Fruit fly (Drosophila melanogaster) whole organism, wandering third instar larva: Measurements from ENCODE around the gene tho2.

ENCODE experiments used
- Abd-B ChIP-seq: fragments of >200 bp; optimal IDR thresholded peaks from 2 replicates; lab custom pipeline; 2017; ENCODE audit warnings: missing biosample characterization, missing genetic modification characterization
- CG32264 ChIP-seq: fragments of 200-800 bp; sonication (Bioruptor generic); optimal IDR thresholded peaks from 2 replicates; lab custom pipeline; 2016; ENCODE audit warnings: missing biosample characterization, missing genetic modification characterization
- CG9705 ChIP-seq: fragments of 200-800 bp; sonication (Bioruptor generic); optimal IDR thresholded peaks from 2 replicates; lab custom pipeline; 2018; ENCODE audit warnings: missing biosample characterization, mild to moderate bottlenecking, missing genetic modification characterization
- CrebA ChIP-seq: fragments of 200-800 bp; sonication (Bioruptor generic); optimal IDR thresholded peaks from 2 replicates; lab custom pipeline; 2016; ENCODE audit warnings: missing biosample characterization, mild to moderate bottlenecking, missing genetic modification characterization, borderline replicate concordance
- Dfd ChIP-seq: fragments of >200 bp; optimal IDR thresholded peaks from 2 replicates; lab custom pipeline; 2017; ENCODE audit warnings: missing biosample characterization, missing genetic modification characterization
- Dif ChIP-seq: fragments of 200-275, 200-300 bp; sonication (Bioruptor generic); optimal IDR thresholded peaks from 2 replicates; lab custom pipeline; 2018; ENCODE audit warnings: missing biosample characterization, missing genetic modification characterization; ENCODE audit not compliant: partially characterized antibody
- GATAd ChIP-seq: sonication (Bioruptor generic); optimal IDR thresholded peaks from 2 replicates; lab custom pipeline; 2016; ENCODE audit warnings: missing biosample characterization, missing genetic modification characterization
- HLH106 ChIP-seq: fragments of 200-800 bp; optimal IDR thresholded peaks from 3 replicates; lab custom pipeline; 2019; ENCODE audit warnings: missing biosample characterization, mild to moderate bottlenecking, missing genetic modification characterization, moderate library complexity
- Hnf4 ChIP-seq: fragments of 200-800 bp; sonication (Bioruptor generic); optimal IDR thresholded peaks from 2 replicates; lab custom pipeline; 2016; ENCODE audit warnings: missing biosample characterization, mild to moderate bottlenecking, missing genetic modification characterization
- Hr78 ChIP-seq: fragments of >200 bp; optimal IDR thresholded peaks from 2 replicates; lab custom pipeline; 2017; ENCODE audit warnings: missing biosample characterization, missing genetic modification characterization
- Hr83 ChIP-seq: fragments of 200-300 bp; sonication (Bioruptor generic); optimal IDR thresholded peaks from 2 replicates; lab custom pipeline; 2016; ENCODE audit warnings: missing biosample characterization, mild to moderate bottlenecking, missing genetic modification characterization, moderate library complexity; ENCODE audit not compliant: poor library complexity, severe bottlenecking
- Jra ChIP-seq: sonication (Bioruptor generic); optimal IDR thresholded peaks from 2 replicates; lab custom pipeline; 2016; ENCODE audit warnings: missing biosample characterization, missing genetic modification characterization
- Mio ChIP-seq: sonication (Bioruptor generic); optimal IDR thresholded peaks from 2 replicates; lab custom pipeline; 2016; ENCODE audit warnings: missing biosample characterization, missing genetic modification characterization
- Myc ChIP-seq: fragments of >200 bp; optimal IDR thresholded peaks from 2 replicates; lab custom pipeline; 2017
- N ChIP-seq: fragments of >200 bp; optimal IDR thresholded peaks from 2 replicates; lab custom pipeline; 2018; ENCODE audit warnings: missing biosample characterization, missing external identifiers, missing genetic modification characterization
- OdsH ChIP-seq: fragments of 200-800 bp; sonication (Bioruptor generic); optimal IDR thresholded peaks from 2 replicates; lab custom pipeline; 2016; ENCODE audit warnings: missing biosample characterization, mild to moderate bottlenecking, missing genetic modification characterization
- Rel ChIP-seq, 2 experiments: fragments of 200-800 bp; sonication (Bioruptor generic) in 1 of 2; optimal IDR thresholded peaks; 2 replicates in 1 of 2; 3 replicates in 1 of 2; lab custom pipeline; 2016 to 2019; ENCODE audit warnings: mild to moderate bottlenecking in 2 of 2, missing biosample characterization in 2 of 2, missing genetic modification characterization in 2 of 2, moderate library complexity in 1 of 2
- Sp1 ChIP-seq: fragments of 200-800 bp; sonication (Bioruptor generic); optimal IDR thresholded peaks from 3 replicates; lab custom pipeline; 2019; ENCODE audit warnings: missing biosample characterization, mild to moderate bottlenecking, missing genetic modification characterization, moderate library complexity
- Vsx2 ChIP-seq: fragments of 200-300, 225-300 bp; sonication (Bioruptor generic); optimal IDR thresholded peaks from 2 replicates; lab custom pipeline; 2018; ENCODE audit warnings: missing biosample characterization, missing genetic modification characterization; ENCODE audit not compliant: partially characterized antibody
- br ChIP-seq: fragments of 200-800 bp; sonication (Bioruptor generic); optimal IDR thresholded peaks from 2 replicates; lab custom pipeline; 2016; ENCODE audit warnings: missing biosample characterization, missing genetic modification characterization
- brk ChIP-seq: fragments of 200-800 bp; sonication (Bioruptor generic); optimal IDR thresholded peaks from 2 replicates; lab custom pipeline; 2016; ENCODE audit warnings: missing biosample characterization, mild to moderate bottlenecking, missing genetic modification characterization
- dl ChIP-seq, 2 experiments: fragments of 175-275, 200-275 bp in 1 of 2; fragments of 200-275 bp in 1 of 2; sonication (Bioruptor generic); optimal IDR thresholded peaks; lab custom pipeline; 2018; ENCODE audit warnings: mild to moderate bottlenecking in 2 of 2, missing biosample characterization in 2 of 2, missing genetic modification characterization in 2 of 2, moderate library complexity in 2 of 2; ENCODE audit not compliant: partially characterized antibody in 2 of 2, insufficient read depth in 1 of 2
- dmrt93B ChIP-seq: fragments of 200-800 bp; sonication (Bioruptor generic); optimal IDR thresholded peaks from 2 replicates; lab custom pipeline; 2018; ENCODE audit warnings: missing biosample characterization, mild to moderate bottlenecking, missing genetic modification characterization
- dsf ChIP-seq: sonication (Bioruptor generic); optimal IDR thresholded peaks from 2 replicates; lab custom pipeline; 2016; ENCODE audit warnings: missing biosample characterization, missing genetic modification characterization, borderline replicate concordance
- ey ChIP-seq: fragments of 200-800 bp; sonication (Bioruptor generic); optimal IDR thresholded peaks from 2 replicates; lab custom pipeline; 2016; ENCODE audit warnings: missing biosample characterization, missing genetic modification characterization
- foxo ChIP-seq, 2 experiments: fragments of 200-800 bp; sonication (Bioruptor generic); optimal IDR thresholded peaks; 2 replicates in 1 of 2; 3 replicates in 1 of 2; lab custom pipeline; 2016 to 2017; ENCODE audit warnings: missing biosample characterization in 2 of 2, missing genetic modification characterization in 2 of 2
- fru ChIP-seq: fragments of 200-800 bp; sonication (Bioruptor generic); optimal IDR thresholded peaks from 3 replicates; lab custom pipeline; 2016; ENCODE audit warnings: missing biosample characterization, mild to moderate bottlenecking, missing genetic modification characterization
- h ChIP-seq: fragments of 200-800 bp; sonication (Bioruptor generic); optimal IDR thresholded peaks from 3 replicates; lab custom pipeline; 2016; ENCODE audit warnings: missing biosample characterization, mild to moderate bottlenecking, missing genetic modification characterization
- jim ChIP-seq: fragments of 175-275, 200-325 bp; sonication (Bioruptor generic); optimal IDR thresholded peaks from 2 replicates; lab custom pipeline; 2016; ENCODE audit warnings: missing biosample characterization, mild to moderate bottlenecking, missing genetic modification characterization
- lola ChIP-seq: fragments of >200 bp; optimal IDR thresholded peaks from 2 replicates; lab custom pipeline; 2017; ENCODE audit warnings: missing biosample characterization, missing genetic modification characterization
- pan ChIP-seq: fragments of >200 bp; optimal IDR thresholded peaks from 2 replicates; lab custom pipeline; 2017
- psq ChIP-seq: fragments of 200-800 bp; sonication (Bioruptor generic); optimal IDR thresholded peaks from 3 replicates; lab custom pipeline; 2017; ENCODE audit warnings: missing biosample characterization, mild to moderate bottlenecking, missing genetic modification characterization, moderate library complexity
- rgr ChIP-seq: fragments of 200-800 bp; sonication (Bioruptor generic); optimal IDR thresholded peaks from 3 replicates; lab custom pipeline; 2016; ENCODE audit warnings: missing biosample characterization, mild to moderate bottlenecking, missing genetic modification characterization
- sage ChIP-seq: fragments of 200-800 bp; sonication (Bioruptor generic); optimal IDR thresholded peaks from 2 replicates; lab custom pipeline; 2016; ENCODE audit warnings: missing biosample characterization, mild to moderate bottlenecking, missing genetic modification characterization
- sv ChIP-seq: fragments of 200-800 bp; sonication (Bioruptor generic); optimal IDR thresholded peaks from 3 replicates; lab custom pipeline; 2016; ENCODE audit warnings: missing biosample characterization, missing genetic modification characterization
- tai ChIP-seq: sonication (Bioruptor generic); optimal IDR thresholded peaks from 2 replicates; lab custom pipeline; 2016; ENCODE audit warnings: missing biosample characterization, missing genetic modification characterization
- usp ChIP-seq: fragments of >200 bp; optimal IDR thresholded peaks from 2 replicates; lab custom pipeline; 2017; ENCODE audit warnings: missing biosample characterization, missing genetic modification characterization
- woc ChIP-seq: sonication (Bioruptor generic); optimal IDR thresholded peaks from 2 replicates; lab custom pipeline; 2016; ENCODE audit warnings: missing biosample characterization, mild to moderate bottlenecking, missing genetic modification characterization

Gene tho2

dm6 chr2L:2177312-2177968, 32.5 kb upstream of the tho2 start:
- TF ChIP-seq brk (GFP tag; lab: Kevin White, UChicago) (no peak), jim (no peak), Abd-B (GFP tag; lab: Kevin White, UChicago) (no peak), sage (GFP tag; lab: Kevin White, UChicago) (no peak), Hr83 (GFP tag; lab: Kevin White, UChicago) (peak; percentile 15), Hnf4 (peak; percentile 38), usp (GFP tag; lab: Kevin White, UChicago) (no peak), ey (peak; percentile 52), OdsH (GFP tag; lab: Kevin White, UChicago) (peak; percentile 38), Vsx2 (no peak), lola (no peak), dmrt93B (GFP tag; lab: Kevin White, UChicago) (peak; percentile 43), HLH106 (tag; lab: Kevin White, UChicago) (peak; percentile 46), Rel (GFP tag; optimal IDR thresholded peaks at IDR 0.05; lab: Kevin White, UChicago) (no peak), Rel (tag; optimal IDR thresholded peaks at IDR 0.05; lab: Kevin White, UChicago) (peak; percentile 55), CG9705 (GFP tag; lab: Kevin White, UChicago) (no peak), rgr (peak; percentile 65), foxo (GFP tag; optimal IDR thresholded peaks at IDR 0.05; lab: Kevin White, UChicago) (peak in 1 of 2 experiments; percentile 72), fru (GFP tag; lab: Kevin White, UChicago) (peak; percentile 74), Sp1 (GFP tag; lab: Kevin White, UChicago) (peak; percentile 31), tai (GFP tag; lab: Kevin White, UChicago) (peak; percentile 29), br (GFP tag; lab: Kevin White, UChicago) (peak; percentile 49), CrebA (GFP tag; lab: Kevin White, UChicago) (no peak), h (GFP tag; lab: Kevin White, UChicago) (peak; percentile 63), woc (GFP tag; lab: Kevin White, UChicago) (peak; percentile 59), Myc (lab: Kevin White, UChicago) (no peak), Jra (GFP tag; lab: Kevin White, UChicago) (no peak), Dfd (no peak), sv (GFP tag; lab: Kevin White, UChicago) (peak; percentile 45), dsf (GFP tag; lab: Kevin White, UChicago) (no peak), GATAd (no peak)

DNA sequence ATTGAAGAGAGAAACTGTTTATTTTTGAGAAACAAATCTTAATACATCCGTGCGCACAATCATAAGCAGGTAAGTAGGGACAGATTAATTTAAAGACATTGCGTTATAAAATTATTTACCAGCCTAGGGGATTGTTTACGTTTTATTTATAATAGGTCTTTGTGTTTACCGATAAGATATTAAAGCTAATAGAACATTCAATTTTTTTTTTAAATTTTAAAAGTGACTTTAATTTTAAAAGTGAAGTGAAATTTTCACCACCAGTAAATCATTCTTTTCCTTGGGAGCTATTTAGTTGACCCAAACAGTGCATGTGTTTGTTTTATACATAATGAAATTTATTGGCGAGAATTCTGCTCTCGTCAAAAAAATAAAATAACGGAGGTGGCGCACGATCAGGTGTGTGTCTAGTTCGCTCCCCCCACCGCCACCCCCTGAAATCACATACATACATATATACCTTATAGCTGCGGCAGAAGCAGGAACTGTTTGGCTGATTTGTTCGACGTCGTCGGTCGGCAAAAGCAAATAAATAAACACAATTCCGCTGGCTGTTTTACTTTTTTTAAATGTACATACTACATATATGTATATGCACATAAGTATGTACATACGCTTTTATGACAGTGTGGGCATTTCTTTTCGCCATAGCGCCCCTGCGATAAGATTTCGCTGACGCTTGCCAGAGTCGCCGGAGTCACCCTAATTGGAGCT, 31.1 kb upstream of the tho2 start:
- no peak for TF ChIP-seq jim
- peak; percentile 17 for TF ChIP-seq Hr83 (GFP tag; lab: Kevin White, UChicago)
- peak; percentile 74 for TF ChIP-seq h (GFP tag; lab: Kevin White, UChicago)
- peak in 1 of 2 experiments; percentile 64 for TF ChIP-seq foxo (GFP tag; optimal IDR thresholded peaks at IDR 0.05; lab: Kevin White, UChicago)
- TF ChIP-seq Hr78 (GFP tag; lab: Kevin White, UChicago), result no peak
- TF ChIP-seq N, result no peak
- TF ChIP-seq pan (lab: Kevin White, UChicago), result no peak
- peak; percentile 41 for TF ChIP-seq woc (GFP tag; lab: Kevin White, UChicago)
- TF ChIP-seq fru (GFP tag; lab: Kevin White, UChicago), result peak; percentile 73
- no peak for TF ChIP-seq GATAd
- peak; percentile 60 for TF ChIP-seq CrebA (GFP tag; lab: Kevin White, UChicago)
- peak; percentile 67 for TF ChIP-seq ey
- no peak for TF ChIP-seq Mio (GFP tag; lab: Kevin White, UChicago)
- TF ChIP-seq OdsH (GFP tag; lab: Kevin White, UChicago), result peak; percentile 67
- no peak for TF ChIP-seq Dfd
- no peak for TF ChIP-seq Vsx2
- peak; percentile 30 for TF ChIP-seq br (GFP tag; lab: Kevin White, UChicago)
- TF ChIP-seq CG32264, result no peak
- TF ChIP-seq Myc (lab: Kevin White, UChicago), result no peak
- TF ChIP-seq Hnf4, result no peak
- TF ChIP-seq dl (GFP tag; optimal IDR thresholded peaks at IDR 0.05; lab: Kevin White, UChicago; ENCODE audit: insufficient read depth in 1 of 2, partially characterized antibody in 2 of 2), result no peak
- no peak for TF ChIP-seq CG9705 (GFP tag; lab: Kevin White, UChicago)
- TF ChIP-seq dmrt93B (GFP tag; lab: Kevin White, UChicago), result peak; percentile 37
- no peak for TF ChIP-seq tai (GFP tag; lab: Kevin White, UChicago)
- TF ChIP-seq dsf (GFP tag; lab: Kevin White, UChicago), result no peak
- TF ChIP-seq rgr, result peak; percentile 54
- no peak for TF ChIP-seq usp (GFP tag; lab: Kevin White, UChicago)
- TF ChIP-seq HLH106 (tag; lab: Kevin White, UChicago), result peak; percentile 75
- no peak for TF ChIP-seq lola
- TF ChIP-seq Jra (GFP tag; lab: Kevin White, UChicago), result no peak
- no peak for TF ChIP-seq psq (GFP tag; lab: Kevin White, UChicago)
- no peak for TF ChIP-seq Abd-B (GFP tag; lab: Kevin White, UChicago)
- no peak for TF ChIP-seq sv (GFP tag; lab: Kevin White, UChicago)
- no peak for TF ChIP-seq Rel (GFP tag; optimal IDR thresholded peaks at IDR 0.05; lab: Kevin White, UChicago)
- TF ChIP-seq Rel (tag; optimal IDR thresholded peaks at IDR 0.05; lab: Kevin White, UChicago), result peak; percentile 70
- TF ChIP-seq sage (GFP tag; lab: Kevin White, UChicago), result peak; percentile 39
- TF ChIP-seq Dif (GFP tag; lab: Kevin White, UChicago), result no peak
- TF ChIP-seq Sp1 (GFP tag; lab: Kevin White, UChicago), result peak; percentile 60
- peak; percentile 69 for TF ChIP-seq brk (GFP tag; lab: Kevin White, UChicago)
